Fruit fly (Drosophila melanogaster) whole organism, embryonic: Measurements from ENCODE around the gene CG42759.

Source experiments
- Awh ChIP-seq: fragments of 200-800 bp; sonication (Bioruptor generic); IDR thresholded peaks from 2 replicates; pipeline ENCODE4, ENCODE4 v1.3.6; 2022; ENCODE audit warnings: missing biosample characterization, missing genetic modification characterization
- Bdp1 ChIP-seq: fragments of 200-800 bp; sonication (Bioruptor generic); optimal IDR thresholded peaks from 3 replicates; lab custom pipeline; 2016; ENCODE audit warnings: missing biosample characterization, missing genetic modification characterization
- Bgb ChIP-seq: fragments of 200-800 bp; sonication (Bioruptor generic); IDR thresholded peaks from 2 replicates; pipeline ENCODE4 v1.3.6; 2022; ENCODE audit warnings: missing biosample characterization, missing genetic modification characterization; ENCODE audit not compliant: partially characterized antibody
- CG11093 ChIP-seq: fragments of 200-800 bp; sonication (Bioruptor generic); IDR thresholded peaks from 3 replicates; pipeline ENCODE4 v1.3.6; 2022; ENCODE audit warnings: missing biosample characterization, missing genetic modification characterization
- CG11456 ChIP-seq: fragments of 200-800 bp; sonication (Bioruptor generic); IDR thresholded peaks from 3 replicates; pipeline ENCODE4 v1.3.6; 2022; ENCODE audit warnings: missing biosample characterization, missing genetic modification characterization
- CG12219 ChIP-seq: fragments of 200-800 bp; sonication (Bioruptor generic); optimal IDR thresholded peaks from 3 replicates; lab custom pipeline; 2018; ENCODE audit warnings: missing biosample characterization, mild to moderate bottlenecking, missing genetic modification characterization
- CG12659 ChIP-seq: fragments of 200-800 bp; sonication (Bioruptor generic); optimal IDR thresholded peaks from 3 replicates; lab custom pipeline; 2017; ENCODE audit warnings: mild to moderate bottlenecking, missing biosample characterization, missing genetic modification reagents, missing genetic modification characterization
- CG18599 ChIP-seq: fragments of 200-800 bp; sonication (Bioruptor generic); optimal IDR thresholded peaks from 3 replicates; lab custom pipeline; 2017; ENCODE audit warnings: missing biosample characterization, missing genetic modification characterization, mild to moderate bottlenecking, moderate library complexity, missing genetic modification reagents
- CG2678 ChIP-seq: fragments of 200-800 bp; sonication (Bioruptor generic); optimal IDR thresholded peaks from 3 replicates; lab custom pipeline; 2019; ENCODE audit warnings: missing biosample characterization, mild to moderate bottlenecking, missing genetic modification characterization, moderate library complexity
- CG2889 ChIP-seq: fragments of 200-800 bp; sonication (Bioruptor generic); IDR thresholded peaks from 3 replicates; pipeline ENCODE4 v1.3.6; 2022; ENCODE audit warnings: missing biosample characterization, missing genetic modification characterization
- CG31388 ChIP-seq: fragments of 200-800 bp; sonication (Bioruptor generic); optimal IDR thresholded peaks from 2 replicates; lab custom pipeline; 2016; ENCODE audit warnings: missing biosample characterization, missing genetic modification characterization
- CG32772 ChIP-seq: fragments of 200-800 bp; sonication (Bioruptor generic); IDR thresholded peaks from 2 replicates; pipeline ENCODE4 v1.3.6; 2022; ENCODE audit warnings: missing biosample characterization, missing genetic modification characterization
- CG4404 ChIP-seq: fragments of 200-800 bp; sonication (Bioruptor generic); IDR thresholded peaks from 2 replicates; pipeline ENCODE4 v1.3.6; 2022; ENCODE audit warnings: missing biosample characterization, missing genetic modification characterization
- CG5180 ChIP-seq: fragments of 200-800 bp; sonication (Bioruptor generic); optimal IDR thresholded peaks from 3 replicates; lab custom pipeline; 2017; ENCODE audit warnings: missing biosample characterization, missing genetic modification characterization, mild to moderate bottlenecking, moderate library complexity, missing genetic modification reagents
- CG7786 ChIP-seq: fragments of 200-800 bp; sonication (Bioruptor generic); optimal IDR thresholded peaks from 2 replicates; lab custom pipeline; 2016; ENCODE audit warnings: missing biosample characterization, missing genetic modification characterization
- CG9215 ChIP-seq: fragments of 200-800 bp; sonication (Bioruptor generic); IDR thresholded peaks from 2 replicates; pipeline ENCODE4 v1.3.6; 2022; ENCODE audit warnings: missing biosample characterization, missing genetic modification characterization
- CTCF ChIP-seq: fragments of 200-800 bp; sonication (Bioruptor generic); optimal IDR thresholded peaks from 2 replicates; lab custom pipeline; 2017; ENCODE audit warnings: missing biosample characterization, mild to moderate bottlenecking, missing genetic modification characterization, moderate library complexity
- D19A ChIP-seq: fragments of 200-800 bp; optimal IDR thresholded peaks from 3 replicates; lab custom pipeline; 2019; ENCODE audit warnings: missing biosample characterization, mild to moderate bottlenecking, missing genetic modification characterization, moderate library complexity
- Deaf1 ChIP-seq: fragments of 200-800 bp; optimal IDR thresholded peaks from 3 replicates; lab custom pipeline; 2019; ENCODE audit warnings: missing biosample characterization, mild to moderate bottlenecking, missing genetic modification characterization, moderate library complexity
- Gug ChIP-seq: fragments of 200-800 bp; sonication (Bioruptor generic); IDR thresholded peaks from 4 replicates; pipeline ENCODE4 v1.3.6; 2022; ENCODE audit warnings: missing biosample characterization, missing genetic modification characterization
- HLH4C ChIP-seq: fragments of 200-800 bp; sonication (Bioruptor generic); IDR thresholded peaks from 3 replicates; pipeline ENCODE4 v1.3.6; 2022; ENCODE audit warnings: missing biosample characterization, missing genetic modification characterization; ENCODE audit not compliant: partially characterized antibody
- HmgD ChIP-seq: fragments of 200-800 bp; sonication (Bioruptor generic); optimal IDR thresholded peaks from 3 replicates; lab custom pipeline; 2016; ENCODE audit warnings: missing biosample characterization, missing genetic modification characterization
- Hr51 ChIP-seq, 2 experiments: fragments of 200-800 bp; sonication (Bioruptor generic); optimal IDR thresholded peaks; 2 replicates in 1 of 2; 3 replicates in 1 of 2; lab custom pipeline; 2016 to 2018; ENCODE audit warnings: missing biosample characterization in 2 of 2, missing genetic modification characterization in 2 of 2, mild to moderate bottlenecking in 1 of 2, moderate library complexity in 1 of 2
- Hr78 ChIP-seq, 2 experiments: fragments of 200-800 bp in 1 of 2; fragments of >200 bp in 1 of 2; sonication (Bioruptor generic) in 1 of 2; optimal IDR thresholded peaks; 2 replicates each; lab custom pipeline; 2017 to 2019; ENCODE audit warnings: missing biosample characterization in 2 of 2, missing genetic modification characterization in 2 of 2, mild to moderate bottlenecking in 1 of 2, moderate library complexity in 1 of 2
- Med ChIP-seq: fragments of 200-800 bp; sonication (Bioruptor generic); peaks from one replicate; lab custom pipeline; 2016; ENCODE audit warnings: missing biosample characterization, missing genetic modification characterization, mild to moderate bottlenecking, inconsistent platforms, moderate library complexity
- Nf-YB ChIP-seq: fragments of 200-800 bp; sonication (Bioruptor generic); optimal IDR thresholded peaks from 3 replicates; lab custom pipeline; 2019; ENCODE audit warnings: missing biosample characterization, mild to moderate bottlenecking, missing genetic modification characterization, moderate library complexity
- Opbp ChIP-seq: fragments of 200-800 bp; sonication (Bioruptor generic); IDR thresholded peaks from 3 replicates; pipeline ENCODE4 v1.3.6; 2022; ENCODE audit warnings: missing biosample characterization, missing genetic modification characterization; ENCODE audit not compliant: partially characterized antibody
- Pdp1 ChIP-seq, 2 experiments: fragments of 200-800 bp; sonication (Bioruptor generic); optimal IDR thresholded peaks; 3 replicates each; lab custom pipeline; 2016; ENCODE audit warnings: missing biosample characterization in 2 of 2, missing genetic modification characterization in 2 of 2, mild to moderate bottlenecking in 1 of 2, moderate library complexity in 1 of 2
- Poxn ChIP-seq: fragments of 200-800 bp; sonication (Bioruptor generic); IDR thresholded peaks from 2 replicates; pipeline ENCODE4 v1.3.6; 2022; ENCODE audit warnings: missing biosample characterization, missing genetic modification characterization
- Side ChIP-seq: fragments of 200-800 bp; sonication (Bioruptor generic); optimal IDR thresholded peaks from 2 replicates; lab custom pipeline; 2016; ENCODE audit warnings: missing biosample characterization, missing genetic modification characterization
- Spps ChIP-seq: fragments of 200-800 bp; sonication (Bioruptor generic); optimal IDR thresholded peaks from 2 replicates; lab custom pipeline; 2018; ENCODE audit warnings: missing biosample characterization, mild to moderate bottlenecking, missing genetic modification characterization
- Sry-δ ChIP-seq: fragments of 200-800 bp; sonication (Bioruptor generic); optimal IDR thresholded peaks from 2 replicates; lab custom pipeline; 2016; ENCODE audit warnings: missing biosample characterization, missing genetic modification characterization
- TFAM ChIP-seq: fragments of 200-800 bp; sonication (Bioruptor generic); optimal IDR thresholded peaks from 2 replicates; lab custom pipeline; 2017; ENCODE audit warnings: missing biosample characterization, missing genetic modification characterization, inconsistent platforms
- bbx ChIP-seq: fragments of 200-800 bp; sonication (Bioruptor generic); IDR thresholded peaks from 2 replicates; pipeline ENCODE4 v1.3.6; 2022; ENCODE audit warnings: missing biosample characterization, missing genetic modification characterization; ENCODE audit not compliant: partially characterized antibody
- cg ChIP-seq: fragments of 200-800 bp; sonication (Bioruptor generic); optimal IDR thresholded peaks from 3 replicates; lab custom pipeline; 2019; ENCODE audit warnings: missing biosample characterization, mild to moderate bottlenecking, missing genetic modification characterization, moderate library complexity
- fu2 ChIP-seq: fragments of 200-800 bp; sonication (Bioruptor generic); optimal IDR thresholded peaks from 2 replicates; lab custom pipeline; 2016; ENCODE audit warnings: missing biosample characterization, missing genetic modification characterization
- gcm2 ChIP-seq: fragments of 200-800 bp; sonication (Bioruptor generic); optimal IDR thresholded peaks from 2 replicates; lab custom pipeline; 2016; ENCODE audit warnings: missing biosample characterization, missing genetic modification characterization
- gsb ChIP-seq: fragments of 200-800 bp; sonication (Bioruptor generic); IDR thresholded peaks from 2 replicates; pipeline ENCODE4 v1.3.6; 2022; ENCODE audit warnings: missing biosample characterization, missing genetic modification characterization
- gt ChIP-seq: fragments of 200-800 bp; sonication (Bioruptor generic); IDR thresholded peaks from 2 replicates; pipeline ENCODE4 v1.3.6; 2022; ENCODE audit warnings: missing biosample characterization, missing genetic modification characterization
- her ChIP-seq: fragments of 200-800 bp; sonication (Bioruptor generic); optimal IDR thresholded peaks from 2 replicates; lab custom pipeline; 2016; ENCODE audit warnings: missing biosample characterization, missing genetic modification characterization
- otp ChIP-seq: fragments of 200-800 bp; sonication (Bioruptor generic); IDR thresholded peaks from 3 replicates; pipeline ENCODE4, ENCODE4 v1.3.6; 2022; ENCODE audit warnings: missing biosample characterization, missing genetic modification characterization
- salm ChIP-seq: fragments of 200-800 bp; sonication (Bioruptor generic); optimal IDR thresholded peaks from 2 replicates; lab custom pipeline; 2018; ENCODE audit warnings: missing biosample characterization, mild to moderate bottlenecking, missing genetic modification characterization
- sim ChIP-seq: fragments of 200-800 bp; sonication (Bioruptor generic); IDR thresholded peaks from 2 replicates; pipeline ENCODE4 v1.3.6; 2022; ENCODE audit warnings: missing biosample characterization, missing genetic modification characterization
- so ChIP-seq: fragments of 200-800 bp; sonication (Bioruptor generic); IDR thresholded peaks from 3 replicates; pipeline ENCODE4 v1.3.6; 2022; ENCODE audit warnings: missing biosample characterization, missing genetic modification characterization
- sob ChIP-seq: fragments of 200-800 bp; sonication (Bioruptor generic); IDR thresholded peaks from 2 replicates; pipeline ENCODE4 v1.3.6; 2022; ENCODE audit warnings: missing biosample characterization, missing genetic modification characterization
- sqz ChIP-seq: fragments of 200-800 bp; sonication (Bioruptor generic); optimal IDR thresholded peaks from 3 replicates; lab custom pipeline; 2018; ENCODE audit warnings: missing biosample characterization, mild to moderate bottlenecking, missing genetic modification characterization
- tna ChIP-seq: fragments of 200-800 bp; sonication (Bioruptor generic); IDR thresholded peaks from 2 replicates; pipeline ENCODE4 v1.3.6; 2022; ENCODE audit warnings: missing biosample characterization, missing genetic modification characterization; ENCODE audit not compliant: partially characterized antibody
- unc-4 ChIP-seq: fragments of 200-800 bp; sonication (Bioruptor generic); IDR thresholded peaks from 2 replicates; pipeline ENCODE4 v1.3.6; 2022; ENCODE audit warnings: missing biosample characterization, missing genetic modification characterization; ENCODE audit not compliant: partially characterized antibody
- vnd ChIP-seq: fragments of 200-800 bp; sonication (Bioruptor generic); IDR thresholded peaks from 3 replicates; pipeline ENCODE4 v1.3.6; 2022; ENCODE audit warnings: missing biosample characterization, missing genetic modification characterization; ENCODE audit not compliant: partially characterized antibody

The CG42759 gene

DNA sequence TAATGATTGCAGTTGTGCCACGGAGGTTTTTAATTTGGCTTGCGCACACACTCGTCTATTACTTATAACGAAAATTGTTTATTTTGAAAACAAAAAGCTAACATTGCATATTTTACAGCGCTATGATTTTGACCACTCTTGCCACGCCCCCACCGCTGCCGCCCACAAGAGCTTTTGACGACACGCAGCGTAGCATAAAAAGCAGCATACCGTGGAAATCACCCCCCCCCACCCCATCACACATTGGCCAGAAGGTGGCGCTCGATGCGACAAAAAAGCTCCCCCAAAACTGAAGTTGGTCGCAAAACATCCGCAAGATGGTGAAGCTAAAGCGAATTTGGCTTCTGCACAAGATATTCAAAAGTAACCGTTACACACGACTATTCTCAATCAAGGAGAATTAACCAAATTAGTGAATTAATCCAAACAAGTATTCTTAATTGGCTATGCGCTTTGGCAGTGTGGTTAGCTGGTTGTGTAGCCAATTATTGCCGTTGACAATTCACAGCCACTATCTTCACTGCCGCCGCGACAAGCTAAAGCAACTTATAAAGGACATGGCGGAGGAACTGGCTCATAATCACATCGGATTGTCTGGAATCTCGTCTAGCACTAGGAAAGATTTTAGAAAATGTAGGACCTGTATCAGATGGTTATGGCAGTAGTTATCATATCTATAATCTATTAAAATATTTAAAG lies 42.2 kb upstream of the CG42759 start (continued):
- no peak for TF ChIP-seq TFAM (GFP tag; lab: Kevin White, UChicago)
- TF ChIP-seq HLH4C (GFP tag; lab: Robert Waterston, UW), result no peak
- no peak for TF ChIP-seq CG9215 (GFP tag; lab: Robert Waterston, UW)
- peak; percentile 94 for TF ChIP-seq Med (GFP tag; lab: Kevin White, UChicago)
- TF ChIP-seq gsb, result no peak
- no peak for TF ChIP-seq D19A (tag; lab: Kevin White, UChicago)
- peak; percentile 43; the same call in 1 of the 3 replicates for TF ChIP-seq Opbp (GFP tag; lab: Robert Waterston, UW)
- peak; percentile 51; the same call in 2 of the 3 replicates for TF ChIP-seq otp (GFP tag; lab: Robert Waterston, UW)
- peak; percentile 83 for TF ChIP-seq CG11456 (GFP tag; lab: Robert Waterston, UW)
- TF ChIP-seq CG18599, result peak; percentile 53
- no peak for TF ChIP-seq CG2889 (GFP tag; lab: Robert Waterston, UW)
- peak; percentile 32; the same call in 1 of the 2 replicates for TF ChIP-seq CG32772 (GFP tag; lab: Robert Waterston, UW)
- no peak for TF ChIP-seq Spps (tag; lab: Kevin White, UChicago)
- TF ChIP-seq HmgD (GFP tag; lab: Kevin White, UChicago), result peak; percentile 27
- peak; percentile 6 for TF ChIP-seq CG2678 (tag; lab: Kevin White, UChicago)
- no peak for TF ChIP-seq CG31388
- TF ChIP-seq Poxn (GFP tag; lab: Robert Waterston, UW), result no peak
- peak; percentile 56; the same call in 1 of the 2 replicates for TF ChIP-seq Bgb (GFP tag; lab: Robert Waterston, UW)
- no peak for TF ChIP-seq salm
- no peak for TF ChIP-seq CG5180 (GFP tag; lab: Kevin White, UChicago)
- TF ChIP-seq gcm2, result no peak
- peak; percentile 35; the same call in 1 of the 2 replicates for TF ChIP-seq bbx (GFP tag; lab: Robert Waterston, UW)
- TF ChIP-seq Side (GFP tag; lab: Kevin White, UChicago), result peak; percentile 63
- TF ChIP-seq tna, result peak; percentile 40; the same call in 1 of the 2 replicates
- TF ChIP-seq Hr78 (GFP tag; optimal IDR thresholded peaks at IDR 0.05; lab: Kevin White, UChicago), result no peak
- no peak for TF ChIP-seq Deaf1 (tag; lab: Kevin White, UChicago)
- TF ChIP-seq fu2 (GFP tag; lab: Kevin White, UChicago), result no peak
- no peak for TF ChIP-seq cg
- TF ChIP-seq unc-4 (GFP tag; lab: Robert Waterston, UW), result no peak
- 0 out of 2 replicates have a peak, but pooled peaks have one; percentile 16 for TF ChIP-seq Awh (GFP tag; lab: Robert Waterston, UW)
- no peak for TF ChIP-seq vnd (GFP tag; lab: Robert Waterston, UW)
- no peak for TF ChIP-seq Sry-δ (GFP tag; lab: Kevin White, UChicago)
- peak; percentile 52 for TF ChIP-seq CG12659 (GFP tag; lab: Kevin White, UChicago)
- TF ChIP-seq CG7786 (GFP tag; lab: Kevin White, UChicago), result no peak
- TF ChIP-seq so (GFP tag; lab: Robert Waterston, UW), result no peak
- no peak for TF ChIP-seq CG4404
- TF ChIP-seq CG12219 (GFP tag; lab: Kevin White, UChicago), result no peak
- peak; percentile 39; the same call in 1 of the 2 replicates for TF ChIP-seq sob
- TF ChIP-seq sim (GFP tag; lab: Robert Waterston, UW), result no peak
- no peak for TF ChIP-seq Nf-YB (GFP tag; lab: Kevin White, UChicago)
- no peak for TF ChIP-seq Bdp1 (GFP tag; lab: Kevin White, UChicago)
- TF ChIP-seq gt (GFP tag; lab: Robert Waterston, UW), result no peak
- peak in 1 of 2 experiments; percentile 24 for TF ChIP-seq Hr51 (GFP tag; optimal IDR thresholded peaks at IDR 0.05; lab: Kevin White, UChicago)
- peak; percentile 28; the same call in 1 of the 4 replicates for TF ChIP-seq Gug (GFP tag; lab: Robert Waterston, UW)
- peak; percentile 99 for TF ChIP-seq CTCF (GFP tag; lab: Kevin White, UChicago)
- no peak for TF ChIP-seq sqz
- no peak for TF ChIP-seq her
- 0 out of 3 replicates have a peak, but pooled peaks have one; percentile 50 for TF ChIP-seq CG11093 (GFP tag; lab: Robert Waterston, UW)
- TF ChIP-seq Pdp1 (GFP tag; optimal IDR thresholded peaks at IDR 0.05; lab: Kevin White, UChicago), result peak; percentile 13 to 19
